Worm (Caenorhabditis elegans): ENCODE results near the gene xbp-1.

DNA sequence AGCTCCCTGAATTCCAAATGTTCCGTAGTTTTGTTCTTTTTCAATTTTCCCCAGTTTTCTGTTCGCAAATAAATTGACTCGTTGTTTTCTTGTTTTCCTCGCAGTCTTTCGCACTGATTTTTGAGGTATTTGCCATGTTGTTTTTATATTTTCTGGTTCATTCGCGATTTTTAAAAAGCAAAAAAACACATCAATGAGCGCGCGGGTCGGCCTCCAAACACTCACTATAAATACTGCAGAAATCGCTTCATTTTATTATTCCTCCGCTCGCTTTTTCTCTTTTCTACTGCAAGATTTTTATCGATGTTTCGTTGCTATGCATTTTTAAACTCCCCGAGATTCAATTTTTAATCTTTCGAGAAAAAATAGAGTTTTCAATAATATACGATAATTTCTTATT, 40.8 kb upstream of the xbp-1 start:
- TF ChIP-seq sox-2 (GFP tag; IDR thresholded peaks at IDR 0.05) (no peak), ceh-31 (tag; optimal IDR thresholded peaks at IDR 0.05) (no peak), ama-1 (optimal IDR thresholded peaks at IDR 0.05) (no peak), unc-55 (GFP tag; optimal IDR thresholded peaks at IDR 0.05) (no peak), pha-4 (tag; optimal IDR thresholded peaks at IDR 0.05) (no peak), sox-4 (tag; optimal IDR thresholded peaks at IDR 0.05) (no peak), gmeb-2 (tag; optimal IDR thresholded peaks at IDR 0.05) (no peak), fkh-10 (GFP tag; optimal IDR thresholded peaks at IDR 0.05) (no peak)
